Worm (Caenorhabditis elegans): ENCODE results near the gene B0280.17.

B0280.17 gene

ce11 chrIII:7136015-7136414, at the start of gene B0280.17:
TSS of gene B0280.17 (minus strand) at chrIII:7136115.
- no peak for TF ChIP-seq hlh-30 (tag; optimal IDR thresholded peaks at IDR 0.05; ENCODE audit: insufficient read depth)
- TF ChIP-seq ceh-2 (tag; optimal IDR thresholded peaks at IDR 0.05): no peak
- TF ChIP-seq Y22D7AL.16 (tag; optimal IDR thresholded peaks at IDR 0.05): no peak
- TF ChIP-seq K02D7.2 (tag; optimal IDR thresholded peaks at IDR 0.05): no peak
- TF ChIP-seq fkh-6 (tag; optimal IDR thresholded peaks at IDR 0.05): no peak
- TF ChIP-seq hlh-13 (GFP tag; optimal IDR thresholded peaks at IDR 0.05): no peak
- no peak for TF ChIP-seq ceh-22 (tag; optimal IDR thresholded peaks at IDR 0.05)
- no peak for TF ChIP-seq syd-9 (tag; optimal IDR thresholded peaks at IDR 0.05)
- TF ChIP-seq sox-2 (GFP tag; IDR thresholded peaks at IDR 0.05): no peak
- TF ChIP-seq sox-4 (tag; optimal IDR thresholded peaks at IDR 0.05): no peak
- TF ChIP-seq ceh-18 (tag; optimal IDR thresholded peaks at IDR 0.05): no peak
- no peak for TF ChIP-seq ahr-1 (tag; optimal IDR thresholded peaks at IDR 0.05)

ce11 chrIII:7185473-7185872, 49.6 kb upstream of the B0280.17 start, which contains the start of gene F37C12.14:
TSS of gene F37C12.14 (minus strand) at chrIII:7185573.
- TF ChIP-seq ztf-16 (tag; optimal IDR thresholded peaks at IDR 0.05) (no peak), pat-9 (tag; optimal IDR thresholded peaks at IDR 0.05) (no peak), pqm-1 (tag; optimal IDR thresholded peaks at IDR 0.05) (no peak), pax-1 (tag; optimal IDR thresholded peaks at IDR 0.05) (no peak), rnt-1 (tag; optimal IDR thresholded peaks at IDR 0.05) (no peak), elt-4 (tag; optimal IDR thresholded peaks at IDR 0.05) (no peak), hlh-30 (tag; optimal IDR thresholded peaks at IDR 0.05; ENCODE audit: insufficient read depth) (no peak), nfya-1 (tag; optimal IDR thresholded peaks at IDR 0.05) (no peak), unc-3 (GFP tag; conservative IDR thresholded peaks at IDR 0.05) (no peak), unc-3 (tag; optimal IDR thresholded peaks at IDR 0.05) (no peak), elt-2 (tag; optimal IDR thresholded peaks at IDR 0.05) (no peak)

ce11 chrIII:7184022-7184421, 48.1 kb upstream of the B0280.17 start, which contains the start of gene yju-2:
TSS of gene yju-2 (plus strand) at chrIII:7184336.
- TF ChIP-seq lin-11 (tag; optimal IDR thresholded peaks at IDR 0.05) (no peak), C08G9.2 (tag; optimal IDR thresholded peaks at IDR 0.05) (peak; percentile 21), pat-9 (tag; optimal IDR thresholded peaks at IDR 0.05) (no peak), sox-4 (tag; optimal IDR thresholded peaks at IDR 0.05) (no peak), nhr-232 (tag; optimal IDR thresholded peaks at IDR 0.05) (no peak), fkh-6 (tag; optimal IDR thresholded peaks at IDR 0.05) (no peak), unc-55 (GFP tag; optimal IDR thresholded peaks at IDR 0.05) (no peak), mec-3 (tag; optimal IDR thresholded peaks at IDR 0.05; ENCODE audit: borderline replicate concordance) (no peak), sdc-2 (tag; optimal IDR thresholded peaks at IDR 0.05) (peak; percentile 2), ets-4 (tag; optimal IDR thresholded peaks at IDR 0.05) (peak; percentile 22), nfya-1 (tag; optimal IDR thresholded peaks at IDR 0.05) (peak; percentile 27), pag-3 (tag; optimal IDR thresholded peaks at IDR 0.05; ENCODE audit: borderline replicate concordance) (no peak), ceh-31 (tag; optimal IDR thresholded peaks at IDR 0.05) (peak; percentile 66), ceh-6 (GFP tag; optimal IDR thresholded peaks at IDR 0.05) (no peak), che-1 (tag; optimal IDR thresholded peaks at IDR 0.05) (no peak), ceh-48 (tag; optimal IDR thresholded peaks at IDR 0.05) (no peak), fkh-10 (GFP tag; optimal IDR thresholded peaks at IDR 0.05) (no peak), madf-2 (tag; optimal IDR thresholded peaks at IDR 0.05) (no peak), ceh-34 (tag; optimal IDR thresholded peaks at IDR 0.05) (no peak), lim-6 (tag; optimal IDR thresholded peaks at IDR 0.05) (no peak), rnt-1 (tag; optimal IDR thresholded peaks at IDR 0.05) (no peak), ceh-2 (tag; optimal IDR thresholded peaks at IDR 0.05) (peak; percentile 51), eyg-1 (tag; optimal IDR thresholded peaks at IDR 0.05) (no peak), hlh-8 (tag; optimal IDR thresholded peaks at IDR 0.05) (no peak), sox-2 (GFP tag; IDR thresholded peaks at IDR 0.05) (no peak), fax-1 (tag; optimal IDR thresholded peaks at IDR 0.05) (no peak), pha-4 (tag; optimal IDR thresholded peaks at IDR 0.05) (no peak), hlh-15 (tag; optimal IDR thresholded peaks at IDR 0.05) (no peak), ref-2 (tag; optimal IDR thresholded peaks at IDR 0.05) (peak; percentile 47), syd-9 (tag; optimal IDR thresholded peaks at IDR 0.05) (no peak), zip-5 (tag; optimal IDR thresholded peaks at IDR 0.05) (peak; percentile 26), tbx-2 (tag; optimal IDR thresholded peaks at IDR 0.05) (peak; percentile 57), K09A11.1 (tag; optimal IDR thresholded peaks at IDR 0.05; ENCODE audit: insufficient read depth) (no peak), odd-2 (tag; optimal IDR thresholded peaks at IDR 0.05) (no peak), unc-42 (tag; optimal IDR thresholded peaks at IDR 0.05) (peak; percentile 14), C38D4.7 (GFP tag; optimal IDR thresholded peaks at IDR 0.05) (no peak)
